Worm (Caenorhabditis elegans) whole organism, young adult: Measurements from ENCODE around the gene F11D5.1.

ENCODE experiments used
- F55B11.4 ChIP-seq: sonication (generic microtip); optimal IDR thresholded peaks from 2 replicates; lab custom pipeline; 2016; ENCODE audit warnings: missing compliant biosample characterization, missing genetic modification characterization, borderline replicate concordance; ENCODE audit not compliant: insufficient read depth
- Y56A3A.18 ChIP-seq: fragments of 200-800 bp; sonication (Bioruptor generic); IDR thresholded peaks from 2 replicates; pipeline ENCODE4 v1.3.6; 2022; ENCODE audit warnings: missing genetic modification reagents, missing genetic modification characterization, missing compliant biosample characterization

ce11 chrX:3385362-3385761 is 52.4 kb downstream of the F11D5.1 start, which contains the start of gene acp-1:
- TF ChIP-seq Y56A3A.18 (GFP tag; lab: Robert Waterston, UW) (no peak), F55B11.4 (tag; lab: Kevin White, UChicago) (no peak)
